Worm (Caenorhabditis elegans): Measurements from ENCODE around the gene T21B6.3.

DNA sequence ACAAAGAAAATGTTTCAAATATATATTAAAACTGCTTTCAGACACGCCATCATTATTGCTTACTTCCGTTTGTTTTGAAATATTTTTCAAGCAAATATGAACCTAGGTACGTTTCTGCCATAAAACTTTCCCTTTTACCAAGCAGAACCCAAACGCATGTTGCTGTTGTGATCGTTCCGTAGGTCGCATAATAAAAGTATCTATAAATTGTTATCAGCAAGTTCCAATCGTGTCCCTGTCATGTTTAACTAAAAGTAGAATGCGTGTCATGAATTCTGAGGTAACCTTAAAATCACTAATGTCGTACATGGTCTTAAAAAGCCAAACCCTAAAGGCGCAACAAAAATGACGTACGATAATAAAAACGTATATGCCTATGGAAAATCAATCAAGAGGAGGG is 3.2 kb upstream of the T21B6.3 start:
- TF ChIP-seq nhr-129 (tag; optimal IDR thresholded peaks at IDR 0.05), result no peak
- TF ChIP-seq ZK546.5 (tag; optimal IDR thresholded peaks at IDR 0.05), result no peak
- TF ChIP-seq ama-1 (optimal IDR thresholded peaks at IDR 0.05), result no peak

Measured in whole organism, L2 larva.